Worm (Caenorhabditis elegans): ENCODE data around the gene rla-2.

Gene rla-2

ce11 chrIV:13393246-13393716, 23.2 kb upstream of the rla-2 start (continued):
- TF ChIP-seq snpc-4 (GFP tag; optimal IDR thresholded peaks at IDR 0.05) (no peak), snpc-4 (tag; optimal IDR thresholded peaks at IDR 0.05) (peak in 1 of 4 experiments; percentile 0), nhr-80 (tag; optimal IDR thresholded peaks at IDR 0.05) (peak; percentile 81), lir-1 (GFP tag; conservative IDR thresholded peaks at IDR 0.05) (0 out of 2 replicates have a peak, but pooled peaks have one; percentile 7), nhr-90 (tag; optimal IDR thresholded peaks at IDR 0.05) (peak; percentile 53), F22D6.2 (tag; optimal IDR thresholded peaks at IDR 0.05) (no peak), ztf-22 (GFP tag; optimal IDR thresholded peaks at IDR 0.05) (peak; percentile 38), B0035.1 (tag; optimal IDR thresholded peaks at IDR 0.05) (no peak), die-1 (tag; optimal IDR thresholded peaks at IDR 0.05) (no peak), somi-1 (GFP tag; optimal IDR thresholded peaks at IDR 0.05) (peak; percentile 25), attf-6 (GFP tag; IDR thresholded peaks at IDR 0.05) (no peak), C17E4.6 (GFP tag; IDR thresholded peaks at IDR 0.05) (no peak), snpc-1.1 (tag; optimal IDR thresholded peaks at IDR 0.05; ENCODE audit: insufficient read depth) (no peak), F49E8.2 (tag; optimal IDR thresholded peaks at IDR 0.05; ENCODE audit: insufficient read depth) (no peak), pha-4 (tag; optimal IDR thresholded peaks at IDR 0.05) (no peak), unc-62 (GFP tag; optimal IDR thresholded peaks at IDR 0.05) (no peak), atf-7 (tag; optimal IDR thresholded peaks at IDR 0.05) (peak; percentile 44), F23B12.7 (tag; optimal IDR thresholded peaks at IDR 0.05; ENCODE audit: insufficient read depth) (no peak), lin-40 (tag; optimal IDR thresholded peaks at IDR 0.05) (peak; percentile 77)

ce11 chrIV:13392230-13392629, 22.1 kb upstream of the rla-2 start:
- TF ChIP-seq zim-3 (tag; optimal IDR thresholded peaks at IDR 0.05), result peak; percentile 67
- TF ChIP-seq dox-1 (GFP tag; IDR thresholded peaks at IDR 0.05), result 0 out of 2 replicates have a peak, but pooled peaks have one; percentile 28
- TF ChIP-seq ztf-26 (tag; optimal IDR thresholded peaks at IDR 0.05), result peak; percentile 35
- no peak for TF ChIP-seq lsy-27 (tag; optimal IDR thresholded peaks at IDR 0.05; ENCODE audit: borderline replicate concordance, insufficient read depth)
- 0 out of 2 replicates have a peak, but pooled peaks have one; percentile 40 for TF ChIP-seq hsf-1 (GFP tag; IDR thresholded peaks at IDR 0.05)
- TF ChIP-seq madf-6 (GFP tag; IDR thresholded peaks at IDR 0.05), result no peak
- no peak for TF ChIP-seq lin-54 (GFP tag; optimal IDR thresholded peaks at IDR 0.05)
- no peak for TF ChIP-seq Y79H2A.3 (GFP tag; conservative IDR thresholded peaks at IDR 0.05)

ce11 chrIV:13390770-13391169, 20.7 kb upstream of the rla-2 start:
- TF ChIP-seq ccch-3 (GFP tag; optimal IDR thresholded peaks at IDR 0.05) (no peak), repo-1 (tag; optimal IDR thresholded peaks at IDR 0.05) (peak; percentile 52)

ce11 chrIV:13389237-13389636, 19.2 kb upstream of the rla-2 start:
- TF ChIP-seq sea-2 (GFP tag; IDR thresholded peaks at IDR 0.05) (no peak), ZK185.1 (tag; optimal IDR thresholded peaks at IDR 0.05; ENCODE audit: poor library complexity, severe bottlenecking) (peak; percentile 74), madf-3 (GFP tag; IDR thresholded peaks at IDR 0.05) (no peak), F57C9.4 (tag; optimal IDR thresholded peaks at IDR 0.05) (no peak), die-1 (tag; optimal IDR thresholded peaks at IDR 0.05) (no peak), F10E7.11 (tag; optimal IDR thresholded peaks at IDR 0.05) (no peak), unc-62 (GFP tag; optimal IDR thresholded peaks at IDR 0.05) (no peak), madf-8 (GFP tag; conservative IDR thresholded peaks at IDR 0.05) (no peak), F22D6.2 (tag; optimal IDR thresholded peaks at IDR 0.05) (no peak), zim-3 (tag; optimal IDR thresholded peaks at IDR 0.05) (no peak), rec-8 (tag; optimal IDR thresholded peaks at IDR 0.05) (no peak), F49E8.2 (tag; optimal IDR thresholded peaks at IDR 0.05; ENCODE audit: insufficient read depth) (no peak), dox-1 (GFP tag; IDR thresholded peaks at IDR 0.05) (no peak), pbrm-1 (GFP tag; IDR thresholded peaks at IDR 0.05) (0 out of 2 replicates have a peak, but pooled peaks have one; percentile 6), lag-1 (GFP tag; IDR thresholded peaks at IDR 0.05) (no peak), F23B12.7 (tag; optimal IDR thresholded peaks at IDR 0.05; ENCODE audit: insufficient read depth) (no peak), cebp-2 (GFP tag; IDR thresholded peaks at IDR 0.05) (no peak), ztf-25 (GFP tag; IDR thresholded peaks at IDR 0.05) (no peak)

Measured in whole organism, young adult.